Worm (Caenorhabditis elegans) whole organism, early embryonic: ENCODE measurements around the gene M04C3.5.

Source experiments
- B0310.2 ChIP-seq: sonication (generic microtip); optimal IDR thresholded peaks from 2 replicates; lab custom pipeline; 2016; ENCODE audit warnings: mild to moderate bottlenecking, missing genetic modification characterization, missing compliant biosample characterization
- F13C5.2 ChIP-seq: sonication (generic microtip); optimal IDR thresholded peaks from 2 replicates; lab custom pipeline; 2017; ENCODE audit warnings: mild to moderate bottlenecking, missing genetic modification characterization, inconsistent platforms, missing compliant biosample characterization
- aly-1 ChIP-seq: sonication (generic microtip); optimal IDR thresholded peaks from 2 replicates; lab custom pipeline; 2016; ENCODE audit warnings: missing genetic modification characterization, missing compliant biosample characterization
- ama-1 ChIP-seq: fragments of 150-350 bp; optimal IDR thresholded peaks from 2 replicates; lab custom pipeline; 2014
- ceh-13 ChIP-seq: fragments of 200-800 bp; sonication (Bioruptor generic); optimal IDR thresholded peaks from 2 replicates; lab custom pipeline; 2018; ENCODE audit warnings: mild to moderate bottlenecking, missing genetic modification characterization, missing compliant biosample characterization
- ceh-36 ChIP-seq: sonication (generic microtip); optimal IDR thresholded peaks from 2 replicates; lab custom pipeline; 2016; ENCODE audit warnings: missing genetic modification characterization, inconsistent platforms, missing compliant biosample characterization
- ets-7 ChIP-seq: sonication (generic microtip); optimal IDR thresholded peaks from 2 replicates; lab custom pipeline; 2016; ENCODE audit warnings: missing genotype, missing genetic modification characterization, missing compliant biosample characterization
- flt-1 ChIP-seq: fragments of 200-800 bp; sonication (Bioruptor generic); IDR thresholded peaks from 2 replicates; pipeline ENCODE4 v1.3.6; 2022; ENCODE audit warnings: missing genetic modification characterization, missing compliant biosample characterization
- hmbx-1 ChIP-seq: sonication (generic microtip); optimal IDR thresholded peaks from 2 replicates; lab custom pipeline; 2016; ENCODE audit warnings: mild to moderate bottlenecking, missing genetic modification characterization, missing compliant biosample characterization
- hmg-4 ChIP-seq: fragments of 200-800 bp; sonication (Bioruptor generic); optimal IDR thresholded peaks from 2 replicates; lab custom pipeline; 2018; ENCODE audit warnings: mild to moderate bottlenecking, missing genetic modification characterization, missing compliant biosample characterization
- hnd-1 ChIP-seq: sonication (generic microtip); optimal IDR thresholded peaks from 2 replicates; lab custom pipeline; 2016; ENCODE audit warnings: missing genetic modification characterization, missing compliant biosample characterization
- pes-1 ChIP-seq: fragments of 200-800 bp; sonication (Bioruptor generic); IDR thresholded peaks from 2 replicates; pipeline ENCODE4 v1.3.6; 2022; ENCODE audit warnings: missing genetic modification reagents, missing genetic modification characterization, missing compliant biosample characterization
- scrt-1 ChIP-seq: fragments of 200-800 bp; sonication (Bioruptor generic); IDR thresholded peaks from 2 replicates; pipeline ENCODE4 v1.3.6; 2022; ENCODE audit warnings: missing genetic modification characterization, missing compliant biosample characterization
- sea-1 ChIP-seq: fragments of 200-800 bp; sonication (Bioruptor generic); conservative IDR thresholded peaks from 2 replicates; pipeline ENCODE4 v1.3.6; 2022; ENCODE audit warnings: missing genetic modification characterization, missing compliant biosample characterization
- tbx-11 ChIP-seq: fragments of 200-800 bp; sonication (Bioruptor generic); IDR thresholded peaks from 2 replicates; pipeline ENCODE4 v1.3.6; 2022; ENCODE audit warnings: missing genetic modification characterization, missing compliant biosample characterization
- tbx-37 ChIP-seq: fragments of 200-800 bp; sonication (Bioruptor generic); conservative IDR thresholded peaks from 2 replicates; pipeline ENCODE4 v1.3.6; 2022; ENCODE audit warnings: missing genetic modification reagents, missing genetic modification characterization, missing compliant biosample characterization
- tra-4 ChIP-seq: sonication (generic microtip); optimal IDR thresholded peaks from 2 replicates; lab custom pipeline; 2017; ENCODE audit warnings: missing genetic modification characterization, missing compliant biosample characterization

M04C3.5 gene

DNA sequence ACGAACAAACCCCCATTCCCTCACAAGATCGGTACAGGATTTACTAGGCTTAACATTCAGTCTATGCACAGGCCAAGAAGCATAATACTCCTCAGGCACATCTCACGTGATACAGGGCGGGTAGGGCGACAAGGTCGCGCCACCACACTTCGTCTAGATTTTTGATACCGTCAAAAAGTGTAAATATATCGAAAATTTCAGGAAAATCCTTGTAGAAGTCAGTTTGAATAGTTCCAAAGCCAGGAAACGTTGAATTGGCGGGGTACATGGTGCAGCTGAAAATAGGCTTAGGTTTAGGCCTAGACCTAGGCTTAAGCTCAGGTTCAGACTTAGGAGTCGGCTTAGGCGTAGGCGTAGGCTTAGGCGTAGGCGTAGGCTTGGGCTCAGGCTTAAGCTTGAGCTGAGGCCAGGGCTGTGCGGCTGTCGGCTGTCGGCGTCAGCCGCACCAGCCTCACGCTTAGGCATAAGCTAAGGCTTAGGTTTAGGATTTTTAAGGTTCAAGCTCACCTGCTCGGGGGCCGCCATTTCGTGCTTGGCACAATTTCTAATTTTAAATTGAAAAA is 19.1 kb upstream of the M04C3.5 start:
- TF ChIP-seq ceh-36 (tag; lab: Kevin White, UChicago), result peak; percentile 50
- TF ChIP-seq hmg-4 (GFP tag; lab: Kevin White, UChicago), result peak; percentile 26
- TF ChIP-seq hnd-1 (tag; lab: Kevin White, UChicago), result no peak
- TF ChIP-seq scrt-1, result no peak

DNA sequence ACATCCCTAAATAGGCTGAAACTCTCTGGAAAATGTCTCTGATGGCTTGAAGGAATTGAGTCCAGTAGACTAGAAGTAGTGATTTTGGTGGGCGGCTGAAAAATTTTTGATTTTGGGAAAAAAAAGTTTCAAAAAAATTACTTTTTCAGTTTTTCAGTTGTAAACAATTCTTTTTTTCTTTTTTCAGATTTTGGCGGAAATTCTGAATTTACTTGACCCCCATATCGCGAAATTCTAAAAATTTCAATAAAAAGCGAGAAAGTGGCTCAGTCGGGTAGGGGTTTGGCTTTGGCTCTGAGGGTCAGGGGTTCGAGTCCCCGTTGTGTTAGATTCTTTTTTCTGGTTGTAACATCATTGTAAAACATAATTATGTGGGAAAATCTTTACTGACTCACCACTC is 18.5 kb upstream of the M04C3.5 start, which contains the start of gene srw-85:
Gene srw-85, minus strand, starts transcription at position 101 of the 400 bp plus-strand sequence.
- TF ChIP-seq hnd-1 (tag; lab: Kevin White, UChicago) (no peak), tbx-37 (GFP tag; lab: Robert Waterston, UW) (no peak), aly-1 (no peak), scrt-1 (no peak), ama-1 (lab: Kevin White, UChicago) (no peak), tbx-11 (GFP tag; lab: Robert Waterston, UW) (no peak), F13C5.2 (tag; lab: Kevin White, UChicago) (no peak), hmg-4 (GFP tag; lab: Kevin White, UChicago) (no peak), B0310.2 (tag; lab: Kevin White, UChicago) (no peak), flt-1 (GFP tag; lab: Robert Waterston, UW) (no peak), hmbx-1 (tag; lab: Kevin White, UChicago) (no peak), pes-1 (GFP tag; lab: Robert Waterston, UW) (no peak), ceh-36 (tag; lab: Kevin White, UChicago) (no peak)

DNA sequence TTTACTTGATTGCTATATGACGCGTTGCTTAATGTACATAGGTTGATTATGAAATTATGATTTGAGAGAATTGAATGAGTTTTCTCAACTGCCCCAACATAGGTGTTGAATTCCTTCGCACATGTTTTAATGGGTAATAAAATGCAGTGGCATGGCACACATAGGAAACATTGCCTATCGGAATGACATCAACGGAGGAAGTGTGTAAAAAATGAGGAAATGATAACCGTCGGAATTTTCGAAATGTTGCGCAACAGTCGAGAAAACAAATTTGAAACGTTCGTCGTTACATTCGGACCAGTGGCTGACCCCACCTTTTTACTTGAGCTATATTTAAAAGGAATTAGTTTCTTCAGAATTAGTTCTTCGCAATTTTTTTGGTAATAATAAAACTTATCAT is 17.5 kb upstream of the M04C3.5 start:
- TF ChIP-seq pes-1 (GFP tag; lab: Robert Waterston, UW) (no peak), ceh-13 (no peak), tbx-37 (GFP tag; lab: Robert Waterston, UW) (no peak), sea-1 (no peak), F13C5.2 (tag; lab: Kevin White, UChicago) (no peak), B0310.2 (tag; lab: Kevin White, UChicago) (no peak), flt-1 (GFP tag; lab: Robert Waterston, UW) (no peak), hmbx-1 (tag; lab: Kevin White, UChicago) (no peak), ceh-36 (tag; lab: Kevin White, UChicago) (no peak), aly-1 (no peak), tra-4 (tag; lab: Kevin White, UChicago) (no peak), ets-7 (no peak), ama-1 (lab: Kevin White, UChicago) (no peak), hnd-1 (tag; lab: Kevin White, UChicago) (no peak), scrt-1 (no peak), tbx-11 (GFP tag; lab: Robert Waterston, UW) (no peak), hmg-4 (GFP tag; lab: Kevin White, UChicago) (no peak)

DNA sequence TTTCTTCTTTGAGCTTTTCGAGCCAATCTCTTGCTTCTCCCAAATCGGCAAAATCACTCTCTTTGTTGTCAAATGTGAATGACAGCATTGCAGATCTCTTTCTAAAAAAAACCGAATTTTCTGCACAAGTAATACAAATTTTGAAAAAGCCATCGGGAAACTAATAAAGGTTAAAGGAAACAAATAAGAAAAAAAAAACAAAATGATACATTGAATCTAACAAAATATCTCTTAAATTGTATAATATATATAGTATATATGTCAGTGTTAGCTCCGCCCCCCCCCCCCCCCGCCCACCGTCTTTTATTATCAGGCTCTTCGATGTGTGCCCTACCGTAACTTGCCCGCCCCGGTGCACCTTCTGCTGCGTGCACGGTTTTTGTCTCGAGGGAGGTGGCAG is 16.6 kb upstream of the M04C3.5 start, which contains the start of gene C25F9.11:
Gene C25F9.11, minus strand, starts transcription at position 101 of the 400 bp plus-strand sequence.
- TF ChIP-seq hmbx-1 (tag; lab: Kevin White, UChicago) (no peak), B0310.2 (tag; lab: Kevin White, UChicago) (no peak), tra-4 (tag; lab: Kevin White, UChicago) (no peak), tbx-37 (GFP tag; lab: Robert Waterston, UW) (no peak), ama-1 (lab: Kevin White, UChicago) (no peak), ceh-13 (no peak), F13C5.2 (tag; lab: Kevin White, UChicago) (no peak), tbx-11 (GFP tag; lab: Robert Waterston, UW) (no peak)

DNA sequence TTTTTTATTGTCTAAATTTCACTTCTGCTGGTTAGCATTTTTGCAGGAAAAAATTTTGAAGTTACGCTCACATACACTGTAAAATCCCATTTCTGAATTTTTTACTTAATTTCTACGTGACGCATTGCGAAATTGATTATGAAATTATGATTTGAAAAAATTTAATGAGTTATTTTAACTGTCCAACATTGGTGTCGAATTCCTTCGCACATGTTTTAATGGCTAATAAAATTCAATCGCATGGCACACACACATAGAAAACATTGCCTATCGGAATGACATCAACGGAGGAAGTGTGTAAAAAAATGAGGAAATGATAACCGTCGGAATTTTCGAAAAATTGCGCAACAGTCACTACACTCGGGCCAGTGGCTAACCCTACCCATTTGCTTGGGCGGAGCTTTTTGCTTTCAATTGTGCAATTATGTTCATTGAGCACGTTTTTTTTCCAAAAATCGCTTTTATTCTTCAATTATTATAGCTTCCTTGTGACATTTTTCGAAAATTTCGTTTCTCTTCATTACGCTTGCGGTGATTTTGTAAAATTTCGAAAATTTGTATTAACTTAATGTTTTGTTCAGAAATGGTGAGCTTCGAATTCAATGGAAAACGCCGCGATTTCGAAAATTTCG is 15.6 kb upstream of the M04C3.5 start, which contains the start of gene C25F9.16:
Gene C25F9.16, plus strand, starts transcription at position 582 of the 632 bp plus-strand sequence.
- TF ChIP-seq hmbx-1 (tag; lab: Kevin White, UChicago) (no peak), ceh-36 (tag; lab: Kevin White, UChicago) (no peak), scrt-1 (no peak), tbx-11 (GFP tag; lab: Robert Waterston, UW) (no peak), aly-1 (no peak)

DNA sequence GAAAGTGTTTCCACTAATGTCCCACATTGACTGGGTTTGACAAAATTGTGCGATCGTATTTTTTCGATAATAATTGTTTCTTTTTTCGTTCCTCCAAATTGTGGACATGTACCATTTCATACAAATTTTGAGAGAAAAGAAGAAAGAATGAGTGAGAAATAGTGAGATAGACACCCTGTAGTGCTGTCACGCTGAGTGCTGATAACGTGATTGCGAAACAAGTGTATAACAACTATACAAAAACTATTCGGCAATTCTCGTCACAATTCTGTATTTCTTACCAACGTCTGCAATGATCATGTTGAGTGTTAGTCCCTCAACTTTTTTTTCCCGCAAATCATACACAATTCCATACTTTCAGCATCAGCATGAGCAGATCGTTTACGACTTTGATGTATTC is 13.2 kb upstream of the M04C3.5 start, which contains the start of gene C25F9.14:
Gene C25F9.14, plus strand, starts transcription at position 178 of the 400 bp plus-strand sequence.
- TF ChIP-seq tbx-37 (GFP tag; lab: Robert Waterston, UW), result no peak
- no peak for TF ChIP-seq hmbx-1 (tag; lab: Kevin White, UChicago)
- TF ChIP-seq sea-1, result no peak
- no peak for TF ChIP-seq aly-1
- no peak for TF ChIP-seq scrt-1
- no peak for TF ChIP-seq pes-1 (GFP tag; lab: Robert Waterston, UW)
- no peak for TF ChIP-seq ets-7
- TF ChIP-seq flt-1 (GFP tag; lab: Robert Waterston, UW), result no peak
- TF ChIP-seq ama-1 (lab: Kevin White, UChicago), result no peak
- no peak for TF ChIP-seq hmg-4 (GFP tag; lab: Kevin White, UChicago)
- TF ChIP-seq hnd-1 (tag; lab: Kevin White, UChicago), result no peak
- no peak for TF ChIP-seq tbx-11 (GFP tag; lab: Robert Waterston, UW)
- TF ChIP-seq ceh-36 (tag; lab: Kevin White, UChicago), result no peak
- no peak for TF ChIP-seq ceh-13
- TF ChIP-seq B0310.2 (tag; lab: Kevin White, UChicago), result no peak
- no peak for TF ChIP-seq F13C5.2 (tag; lab: Kevin White, UChicago)
- no peak for TF ChIP-seq tra-4 (tag; lab: Kevin White, UChicago)

DNA sequence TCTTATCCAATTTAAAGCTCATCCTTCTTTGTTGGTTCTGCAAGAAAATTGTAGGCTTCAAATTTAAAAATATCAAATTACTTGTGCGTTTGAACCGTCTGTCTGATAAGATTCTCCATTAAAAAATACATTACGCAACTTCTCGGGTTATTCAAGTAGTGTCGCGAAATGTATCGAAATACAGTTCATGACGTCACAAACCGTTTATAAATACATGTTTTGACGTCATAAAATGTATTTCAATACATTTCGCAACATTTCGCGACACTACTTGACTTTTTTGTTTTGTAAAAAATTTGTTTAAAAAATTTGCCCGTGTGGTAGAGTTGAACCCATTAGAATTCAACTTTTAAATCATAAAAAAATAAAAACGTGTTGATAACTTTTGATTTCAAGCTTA is 5.9 kb upstream of the M04C3.5 start:
- no peak for TF ChIP-seq B0310.2 (tag; lab: Kevin White, UChicago)
- TF ChIP-seq aly-1, result no peak
- no peak for TF ChIP-seq hmg-4 (GFP tag; lab: Kevin White, UChicago)
- no peak for TF ChIP-seq ceh-36 (tag; lab: Kevin White, UChicago)
- TF ChIP-seq tbx-37 (GFP tag; lab: Robert Waterston, UW), result no peak
- no peak for TF ChIP-seq sea-1
- no peak for TF ChIP-seq pes-1 (GFP tag; lab: Robert Waterston, UW)
- no peak for TF ChIP-seq flt-1 (GFP tag; lab: Robert Waterston, UW)
- no peak for TF ChIP-seq ets-7
- TF ChIP-seq tra-4 (tag; lab: Kevin White, UChicago), result no peak
- no peak for TF ChIP-seq hmbx-1 (tag; lab: Kevin White, UChicago)
- no peak for TF ChIP-seq tbx-11 (GFP tag; lab: Robert Waterston, UW)
- TF ChIP-seq scrt-1, result no peak
- no peak for TF ChIP-seq F13C5.2 (tag; lab: Kevin White, UChicago)
- TF ChIP-seq hnd-1 (tag; lab: Kevin White, UChicago), result no peak
- no peak for TF ChIP-seq ceh-13
- TF ChIP-seq ama-1 (lab: Kevin White, UChicago), result no peak
